Fruit fly (Drosophila melanogaster) whole organism, embryonic: Measurements from ENCODE around the gene meigo.

Experiments used
- Antp ChIP-seq: fragments of 200-800 bp; sonication (Bioruptor generic); optimal IDR thresholded peaks from 3 replicates; lab custom pipeline; 2016; ENCODE audit warnings: missing biosample characterization, missing genetic modification characterization
- Blimp-1 ChIP-seq: fragments of 200-800 bp; sonication (Bioruptor generic); optimal IDR thresholded peaks from 3 replicates; lab custom pipeline; 2018; ENCODE audit warnings: missing biosample characterization, missing genetic modification characterization, mild to moderate bottlenecking, moderate library complexity, missing genetic modification reagents
- CG10209 ChIP-seq: fragments of 200-800 bp; sonication (Bioruptor generic); optimal IDR thresholded peaks from 3 replicates; lab custom pipeline; 2017; ENCODE audit warnings: missing biosample characterization, mild to moderate bottlenecking, missing genetic modification characterization, missing genetic modification reagents
- CG10267 ChIP-seq: fragments of 200-800 bp; sonication (Bioruptor generic); optimal IDR thresholded peaks from 2 replicates; lab custom pipeline; 2018; ENCODE audit warnings: missing biosample characterization, mild to moderate bottlenecking, missing genetic modification characterization, moderate library complexity
- CG10274 ChIP-seq: fragments of 200-800 bp; sonication (Bioruptor generic); optimal IDR thresholded peaks from 3 replicates; lab custom pipeline; 2017; ENCODE audit warnings: missing biosample characterization, mild to moderate bottlenecking, missing genetic modification characterization
- CG10543 ChIP-seq: fragments of 200-800 bp; sonication (Bioruptor generic); optimal IDR thresholded peaks from 3 replicates; lab custom pipeline; 2017; ENCODE audit warnings: missing biosample characterization, mild to moderate bottlenecking, missing genetic modification characterization, moderate library complexity
- CG10654 ChIP-seq: fragments of 200-800 bp; sonication (Bioruptor generic); optimal IDR thresholded peaks from 2 replicates; lab custom pipeline; 2016; ENCODE audit warnings: missing biosample characterization, missing genetic modification characterization
- CG11093 ChIP-seq: fragments of 200-800 bp; sonication (Bioruptor generic); IDR thresholded peaks from 3 replicates; pipeline ENCODE4 v1.3.6; 2022; ENCODE audit warnings: missing biosample characterization, missing genetic modification characterization
- CG11398 ChIP-seq: fragments of 200-800 bp; sonication (Bioruptor generic); optimal IDR thresholded peaks from 2 replicates; lab custom pipeline; 2016; ENCODE audit warnings: missing biosample characterization, missing genetic modification characterization
- CG14441 ChIP-seq: fragments of 200-800 bp; sonication (Bioruptor generic); IDR thresholded peaks from 2 replicates; pipeline ENCODE4 v1.3.6; 2022; ENCODE audit warnings: missing biosample characterization, missing genetic modification characterization
- CG15073 ChIP-seq: fragments of 200-800 bp; sonication (Bioruptor generic); optimal IDR thresholded peaks from 2 replicates; lab custom pipeline; 2016; ENCODE audit warnings: missing biosample characterization, missing genetic modification characterization
- CG15601 ChIP-seq: fragments of 200-800 bp; sonication (Bioruptor generic); optimal IDR thresholded peaks from 3 replicates; lab custom pipeline; 2019; ENCODE audit warnings: missing biosample characterization, mild to moderate bottlenecking, missing genetic modification characterization, moderate library complexity
- CG16815 ChIP-seq: fragments of 200-800 bp; sonication (Bioruptor generic); optimal IDR thresholded peaks from 3 replicates; lab custom pipeline; 2017; ENCODE audit warnings: missing biosample characterization, mild to moderate bottlenecking, missing genetic modification characterization
- CG17186 ChIP-seq: fragments of 200-800 bp; sonication (Bioruptor generic); optimal IDR thresholded peaks from 3 replicates; lab custom pipeline; 2017; ENCODE audit warnings: missing biosample characterization, missing genetic modification reagents, missing genetic modification characterization
- CG17385 ChIP-seq: fragments of 200-800 bp; sonication (Bioruptor generic); optimal IDR thresholded peaks from 3 replicates; lab custom pipeline; 2018; ENCODE audit warnings: missing biosample characterization, mild to moderate bottlenecking, missing genetic modification characterization
- CG17912 ChIP-seq: fragments of 200-800 bp; sonication (Bioruptor generic); optimal IDR thresholded peaks from 2 replicates; lab custom pipeline; 2018; ENCODE audit warnings: missing biosample characterization, mild to moderate bottlenecking, missing genetic modification characterization
- CG18599 ChIP-seq: fragments of 200-800 bp; sonication (Bioruptor generic); optimal IDR thresholded peaks from 3 replicates; lab custom pipeline; 2017; ENCODE audit warnings: missing biosample characterization, missing genetic modification characterization, mild to moderate bottlenecking, moderate library complexity, missing genetic modification reagents
- CG18764 ChIP-seq: fragments of 200-800 bp; sonication (Bioruptor generic); optimal IDR thresholded peaks from 3 replicates; lab custom pipeline; 2016; ENCODE audit warnings: missing biosample characterization, missing genetic modification characterization
- CG2678 ChIP-seq: fragments of 200-800 bp; sonication (Bioruptor generic); optimal IDR thresholded peaks from 3 replicates; lab custom pipeline; 2019; ENCODE audit warnings: missing biosample characterization, mild to moderate bottlenecking, missing genetic modification characterization, moderate library complexity
- CG31441 ChIP-seq: fragments of 200-800 bp; sonication (Bioruptor generic); IDR thresholded peaks from 2 replicates; pipeline ENCODE4 v1.3.6; 2022; ENCODE audit warnings: missing biosample characterization, missing genetic modification characterization
- CG3407 ChIP-seq: fragments of 200-800 bp; sonication (Bioruptor generic); optimal IDR thresholded peaks from 2 replicates; lab custom pipeline; 2018; ENCODE audit warnings: missing biosample characterization, mild to moderate bottlenecking, missing genetic modification characterization
- CG3847 ChIP-seq: fragments of 200-800 bp; sonication (Bioruptor generic); IDR thresholded peaks from 2 replicates; pipeline ENCODE4 v1.3.6; 2022; ENCODE audit warnings: missing biosample characterization, missing genetic modification characterization
- CG4707 ChIP-seq: fragments of 200-800 bp; sonication (Bioruptor generic); optimal IDR thresholded peaks from 2 replicates; lab custom pipeline; 2018; ENCODE audit warnings: missing biosample characterization, mild to moderate bottlenecking, missing genetic modification characterization, moderate library complexity
- CG4730 ChIP-seq: fragments of 200-800 bp; sonication (Bioruptor generic); IDR thresholded peaks from 2 replicates; pipeline ENCODE4 v1.3.6; 2022; ENCODE audit warnings: missing biosample characterization, missing genetic modification characterization
- CG5953 ChIP-seq: fragments of 200-800 bp; sonication (Bioruptor generic); IDR thresholded peaks from 2 replicates; pipeline ENCODE4 v1.3.6; 2022; ENCODE audit warnings: missing biosample characterization, missing genetic modification characterization
- CG8388 ChIP-seq: fragments of 200-800 bp; sonication (Bioruptor generic); optimal IDR thresholded peaks from 2 replicates; lab custom pipeline; 2019; ENCODE audit warnings: missing biosample characterization, mild to moderate bottlenecking, missing genetic modification characterization, moderate library complexity
- Deaf1 ChIP-seq: fragments of 200-800 bp; optimal IDR thresholded peaks from 3 replicates; lab custom pipeline; 2019; ENCODE audit warnings: missing biosample characterization, mild to moderate bottlenecking, missing genetic modification characterization, moderate library complexity
- HHEX ChIP-seq: fragments of 200-800 bp; sonication (Bioruptor generic); optimal IDR thresholded peaks from 3 replicates; lab custom pipeline; 2017; ENCODE audit warnings: missing biosample characterization, mild to moderate bottlenecking, missing genetic modification characterization, missing genetic modification reagents
- Hr39 ChIP-seq: fragments of >200 bp; optimal IDR thresholded peaks from 2 replicates; lab custom pipeline; 2017
- Kr ChIP-seq: fragments of 200-800 bp; sonication (Bioruptor generic); optimal IDR thresholded peaks from 2 replicates; lab custom pipeline; 2017; ENCODE audit warnings: missing biosample characterization, mild to moderate bottlenecking, missing genetic modification characterization
- Max ChIP-seq: fragments of 200-800 bp; sonication (Bioruptor generic); optimal IDR thresholded peaks from 2 replicates; lab custom pipeline; 2016; ENCODE audit warnings: missing biosample characterization, mild to moderate bottlenecking, missing genetic modification characterization
- Myb ChIP-seq: fragments of 200-800 bp; sonication (Bioruptor generic); optimal IDR thresholded peaks from 2 replicates; lab custom pipeline; 2016; ENCODE audit warnings: missing biosample characterization, missing genetic modification characterization
- NC2α ChIP-seq: fragments of 200-800 bp; sonication (Bioruptor generic); optimal IDR thresholded peaks from 2 replicates; lab custom pipeline; 2016; ENCODE audit warnings: missing biosample characterization, missing genetic modification characterization
- Ptx1 ChIP-seq: fragments of 200-800 bp; sonication (Bioruptor generic); IDR thresholded peaks from 2 replicates; pipeline ENCODE4 v1.3.6; 2022; ENCODE audit warnings: missing biosample characterization, missing genetic modification characterization
- ase ChIP-seq: fragments of 200-800 bp; sonication (Bioruptor generic); IDR thresholded peaks from 3 replicates; pipeline ENCODE4 v1.3.6; 2022; ENCODE audit warnings: missing biosample characterization, missing genetic modification characterization
- az2 ChIP-seq: fragments of 200-800 bp; sonication (Bioruptor generic); optimal IDR thresholded peaks from 3 replicates; lab custom pipeline; 2016; ENCODE audit warnings: missing biosample characterization, missing genetic modification characterization
- btn ChIP-seq: fragments of 200-800 bp; sonication (Bioruptor generic); optimal IDR thresholded peaks from 2 replicates; lab custom pipeline; 2016; ENCODE audit warnings: missing biosample characterization, missing genetic modification characterization
- dm ChIP-seq: fragments of 200-800 bp; sonication (Bioruptor generic); optimal IDR thresholded peaks from 3 replicates; lab custom pipeline; 2016; ENCODE audit warnings: missing biosample characterization, missing genetic modification characterization
- fd102C ChIP-seq: fragments of 200-800 bp; sonication (Bioruptor generic); optimal IDR thresholded peaks from 2 replicates; lab custom pipeline; 2018; ENCODE audit warnings: missing biosample characterization, mild to moderate bottlenecking, missing genetic modification characterization, moderate library complexity
- gcm2 ChIP-seq: fragments of 200-800 bp; sonication (Bioruptor generic); optimal IDR thresholded peaks from 2 replicates; lab custom pipeline; 2016; ENCODE audit warnings: missing biosample characterization, missing genetic modification characterization
- hbn ChIP-seq: fragments of 200-800 bp; sonication (Bioruptor generic); IDR thresholded peaks from 2 replicates; pipeline ENCODE4 v1.3.6; 2022; ENCODE audit warnings: missing biosample characterization, missing genetic modification characterization; ENCODE audit not compliant: partially characterized antibody
- ken ChIP-seq: fragments of 200-800 bp; sonication (Bioruptor generic); IDR thresholded peaks from 3 replicates; pipeline ENCODE4 v1.3.6; 2022; ENCODE audit warnings: missing biosample characterization, missing genetic modification characterization
- nerfin-2 ChIP-seq: fragments of 200-800 bp; sonication (Bioruptor generic); IDR thresholded peaks from 2 replicates; pipeline ENCODE4 v1.3.6; 2022; ENCODE audit warnings: missing biosample characterization, missing genetic modification characterization; ENCODE audit not compliant: partially characterized antibody
- peb ChIP-seq: fragments of 200-800 bp; sonication (Bioruptor generic); IDR thresholded peaks from 2 replicates; pipeline ENCODE4 v1.3.6; 2022; ENCODE audit warnings: missing biosample characterization, missing genetic modification characterization
- ro ChIP-seq: fragments of 200-800 bp; sonication (Bioruptor generic); IDR thresholded peaks from 2 replicates; pipeline ENCODE4 v1.3.6; 2022; ENCODE audit warnings: missing biosample characterization, missing genetic modification characterization
- row ChIP-seq: fragments of 200-800 bp; sonication (Bioruptor generic); IDR thresholded peaks from 3 replicates; pipeline ENCODE4 v1.3.6; 2022; ENCODE audit warnings: missing biosample characterization, missing genetic modification characterization
- sens ChIP-seq: fragments of 200-800 bp; sonication (Bioruptor generic); peaks from one replicate; lab custom pipeline; 2016; ENCODE audit warnings: missing biosample characterization, missing genetic modification characterization
- tin ChIP-seq: fragments of 200-800 bp; sonication (Bioruptor generic); optimal IDR thresholded peaks from 3 replicates; lab custom pipeline; 2016; ENCODE audit warnings: missing biosample characterization, missing genetic modification characterization
- tio ChIP-seq: fragments of 200-800 bp; sonication (Bioruptor generic); optimal IDR thresholded peaks from 2 replicates; lab custom pipeline; 2017; ENCODE audit warnings: missing biosample characterization, missing genetic modification characterization, inconsistent platforms
- trh ChIP-seq: fragments of 200-800 bp; sonication (Bioruptor generic); optimal IDR thresholded peaks from 2 replicates; lab custom pipeline; 2016; ENCODE audit warnings: missing biosample characterization, missing genetic modification characterization
- vvl ChIP-seq: fragments of 200-800 bp; sonication (Bioruptor generic); IDR thresholded peaks from 2 replicates; pipeline ENCODE4 v1.3.6; 2022; ENCODE audit warnings: missing biosample characterization, missing genetic modification characterization
- yki ChIP-seq: fragments of >200 bp; optimal IDR thresholded peaks from 3 replicates; lab custom pipeline; 2018

meigo gene

DNA sequence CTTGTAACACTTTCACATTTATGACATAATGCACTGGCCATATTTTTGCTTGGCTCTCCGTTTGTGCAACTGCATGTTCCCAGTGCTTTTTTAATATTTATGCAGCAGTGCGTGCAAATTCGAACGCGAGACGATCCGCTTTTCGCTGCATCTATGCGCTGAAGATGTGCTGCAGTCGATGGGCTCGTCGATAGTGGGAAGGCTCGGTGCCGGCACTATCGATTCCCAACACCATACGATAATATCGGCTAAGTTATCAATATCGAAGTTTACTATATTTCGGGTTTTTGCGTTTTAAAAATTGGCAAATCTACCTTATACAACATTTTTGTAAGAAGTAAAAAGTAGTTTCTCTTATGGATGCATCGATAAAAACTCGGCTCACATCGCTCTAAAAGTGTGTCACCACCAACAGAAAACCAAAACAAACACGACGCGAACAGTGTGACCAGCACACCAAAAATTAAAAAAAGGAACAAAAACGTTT lies 40.4 kb upstream of the meigo start, which contains the start of gene RhoGAP93B (continued):
- peak; percentile 84 for TF ChIP-seq CG5953 (GFP tag; lab: Robert Waterston, UW)
- TF ChIP-seq CG11398 (GFP tag; lab: Kevin White, UChicago), result peak; percentile 83
- TF ChIP-seq HHEX (GFP tag; lab: Kevin White, UChicago), result peak; percentile 36
- TF ChIP-seq CG10267 (tag; lab: Kevin White, UChicago), result peak; percentile 85
- peak; percentile 71 for TF ChIP-seq CG16815 (GFP tag; lab: Kevin White, UChicago)
- peak; percentile 78 for TF ChIP-seq CG15601 (tag; lab: Kevin White, UChicago)
- peak; percentile 89 for TF ChIP-seq CG18599
- TF ChIP-seq CG4707 (GFP tag; lab: Kevin White, UChicago), result no peak
- TF ChIP-seq fd102C (GFP tag; lab: Kevin White, UChicago), result peak; percentile 48
- TF ChIP-seq CG17912, result peak; percentile 43
- TF ChIP-seq Ptx1 (GFP tag; lab: Robert Waterston, UW), result peak; percentile 91
- TF ChIP-seq ro (GFP tag; lab: Robert Waterston, UW), result peak; percentile 47; the same call in 1 of the 2 replicates
- peak; percentile 83 for TF ChIP-seq ken (GFP tag; lab: Robert Waterston, UW)
- TF ChIP-seq CG17385, result peak; percentile 7
- peak; percentile 79 for TF ChIP-seq trh
- peak; percentile 96 for TF ChIP-seq row (GFP tag; lab: Robert Waterston, UW)
- TF ChIP-seq dm, result peak; percentile 90
- peak; percentile 62 for TF ChIP-seq CG10209 (GFP tag; lab: Kevin White, UChicago)
- TF ChIP-seq sens (GFP tag; lab: Kevin White, UChicago), result peak; percentile 98
- TF ChIP-seq CG17186 (GFP tag; lab: Kevin White, UChicago), result peak; percentile 91
- TF ChIP-seq CG14441 (GFP tag; lab: Robert Waterston, UW), result peak; percentile 92
- TF ChIP-seq NC2α, result peak; percentile 69
- TF ChIP-seq yki (lab: Kevin White, UChicago), result no peak
- peak; percentile 81 for TF ChIP-seq CG4730
- TF ChIP-seq CG3847, result peak; percentile 92
- no peak for TF ChIP-seq Hr39 (lab: Kevin White, UChicago)
- TF ChIP-seq CG3407 (GFP tag; lab: Kevin White, UChicago), result no peak
- TF ChIP-seq vvl (GFP tag; lab: Robert Waterston, UW), result peak; percentile 95
- TF ChIP-seq CG10274 (GFP tag; lab: Kevin White, UChicago), result peak; percentile 25
- TF ChIP-seq az2 (GFP tag; lab: Kevin White, UChicago), result peak; percentile 50
- peak; percentile 68 for TF ChIP-seq Max (GFP tag; lab: Kevin White, UChicago)
- no peak for TF ChIP-seq gcm2 (GFP tag; lab: Kevin White, UChicago)
- TF ChIP-seq peb (GFP tag; lab: Robert Waterston, UW), result peak; percentile 80
- peak; percentile 77 for TF ChIP-seq CG31441 (GFP tag; lab: Robert Waterston, UW)
- peak; percentile 81 for TF ChIP-seq Antp (GFP tag; lab: Kevin White, UChicago)
- TF ChIP-seq btn (GFP tag; lab: Kevin White, UChicago), result peak; percentile 86
- TF ChIP-seq Kr, result no peak
- TF ChIP-seq hbn (GFP tag; lab: Robert Waterston, UW), result peak; percentile 100
- TF ChIP-seq CG11093 (GFP tag; lab: Robert Waterston, UW), result peak; percentile 87
- no peak for TF ChIP-seq CG2678 (tag; lab: Kevin White, UChicago)
- TF ChIP-seq CG18764 (GFP tag; lab: Kevin White, UChicago), result peak; percentile 63
- no peak for TF ChIP-seq Deaf1 (tag; lab: Kevin White, UChicago)
- no peak for TF ChIP-seq tio (GFP tag; lab: Kevin White, UChicago)
- peak; percentile 99 for TF ChIP-seq nerfin-2 (GFP tag; lab: Robert Waterston, UW)
- peak; percentile 70 for TF ChIP-seq CG8388
- TF ChIP-seq CG10654 (GFP tag; lab: Kevin White, UChicago), result peak; percentile 82
- peak; percentile 90 for TF ChIP-seq ase (GFP tag; lab: Robert Waterston, UW)
- peak; percentile 92 for TF ChIP-seq Myb (GFP tag; lab: Kevin White, UChicago)
- TF ChIP-seq CG15073 (GFP tag; lab: Kevin White, UChicago), result no peak
- peak; percentile 85 for TF ChIP-seq CG10543
- peak; percentile 83 for TF ChIP-seq Blimp-1 (GFP tag; lab: Kevin White, UChicago)
- TF ChIP-seq tin, result peak; percentile 78
